Worm (Caenorhabditis elegans) whole organism, L2 larva: ENCODE data around the gene F56D6.8.

Source experiments
- C34F6.9 ChIP-seq: fragments of 150-350 bp; optimal IDR thresholded peaks from 2 replicates; lab custom pipeline; 2014; ENCODE audit warnings: missing biosample characterization, missing genetic modification characterization
- aly-2 ChIP-seq: fragments of 150-350 bp; optimal IDR thresholded peaks from 2 replicates; lab custom pipeline; 2014; ENCODE audit warnings: missing biosample characterization, missing genetic modification characterization
- ama-1 ChIP-seq: fragments of 150-350 bp; optimal IDR thresholded peaks from 2 replicates; lab custom pipeline; 2018; ENCODE audit warnings: inconsistent platforms
- ceh-82 ChIP-seq: fragments of 150-350 bp; optimal IDR thresholded peaks from 2 replicates; lab custom pipeline; 2014; ENCODE audit warnings: missing biosample characterization, missing genetic modification characterization
- egl-27 ChIP-seq: sonication (generic microtip); optimal IDR thresholded peaks from 3 replicates; lab custom pipeline; 2017; ENCODE audit warnings: missing biosample characterization, missing genetic modification reagents, missing genetic modification characterization
- elt-3 ChIP-seq: sonication (generic microtip); optimal IDR thresholded peaks from 2 replicates; lab custom pipeline; 2017; ENCODE audit warnings: missing biosample characterization, missing genetic modification characterization
- nhr-10 ChIP-seq: sonication (generic microtip); optimal IDR thresholded peaks from 2 replicates; lab custom pipeline; 2017; ENCODE audit warnings: missing biosample characterization, missing genetic modification characterization
- nhr-77 ChIP-seq: fragments of 150-350 bp; optimal IDR thresholded peaks from 2 replicates; lab custom pipeline; 2014; ENCODE audit warnings: missing biosample characterization, missing genetic modification characterization
- skn-1 ChIP-seq: sonication (generic microtip); optimal IDR thresholded peaks from 2 replicates; lab custom pipeline; 2017; ENCODE audit warnings: missing biosample characterization, missing genetic modification characterization
- snpc-4 ChIP-seq: fragments of 150-350 bp; optimal IDR thresholded peaks from 2 replicates; lab custom pipeline; 2014; ENCODE audit warnings: missing biosample characterization, missing genetic modification characterization
- unc-62 ChIP-seq: fragments of 150-350 bp; optimal IDR thresholded peaks from 2 replicates; lab custom pipeline; 2014; ENCODE audit warnings: missing biosample characterization, missing genetic modification reagents, missing genetic modification characterization
- ztf-4 ChIP-seq: fragments of 150-350 bp; optimal IDR thresholded peaks from 2 replicates; lab custom pipeline; 2014; ENCODE audit warnings: missing biosample characterization, missing genetic modification characterization

DNA sequence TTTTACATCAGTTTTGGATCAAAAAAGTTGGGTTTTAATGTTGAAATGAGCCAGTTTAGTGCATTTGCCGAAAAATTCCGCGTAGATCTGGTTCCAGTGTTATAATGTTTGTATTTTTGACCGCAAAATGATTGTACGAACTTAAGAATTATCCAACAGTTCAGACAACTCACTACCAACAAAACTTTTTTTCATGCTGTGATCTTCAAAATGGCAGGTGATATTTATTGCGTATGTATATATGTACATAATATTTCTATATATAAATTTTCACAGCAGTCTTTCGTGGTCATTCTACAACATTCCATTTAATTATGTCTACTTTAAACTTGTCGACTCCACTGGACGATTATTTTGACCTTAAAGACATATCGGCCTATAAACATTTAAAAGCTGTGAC lies 21.1 kb upstream of the F56D6.8 start, which contains the start of gene srz-20:
- TF ChIP-seq nhr-77, result no peak
- no peak for TF ChIP-seq C34F6.9 (tag; lab: Kevin White, UChicago)
- no peak for TF ChIP-seq nhr-10 (tag; lab: Kevin White, UChicago)
- TF ChIP-seq snpc-4 (tag; lab: Kevin White, UChicago), result no peak
- TF ChIP-seq ama-1 (lab: Kevin White, UChicago), result no peak
- TF ChIP-seq ztf-4 (tag; lab: Kevin White, UChicago), result no peak
- TF ChIP-seq elt-3 (tag; lab: Kevin White, UChicago), result no peak
- TF ChIP-seq egl-27 (tag; lab: Kevin White, UChicago), result no peak
- TF ChIP-seq ceh-82 (tag; lab: Kevin White, UChicago), result no peak
- TF ChIP-seq unc-62 (GFP tag; lab: Kevin White, UChicago), result no peak
- TF ChIP-seq skn-1 (tag; lab: Kevin White, UChicago), result no peak
- no peak for TF ChIP-seq aly-2 (tag; lab: Kevin White, UChicago)
